Fruit fly (Drosophila melanogaster): ENCODE data around the gene CycH.

DNA sequence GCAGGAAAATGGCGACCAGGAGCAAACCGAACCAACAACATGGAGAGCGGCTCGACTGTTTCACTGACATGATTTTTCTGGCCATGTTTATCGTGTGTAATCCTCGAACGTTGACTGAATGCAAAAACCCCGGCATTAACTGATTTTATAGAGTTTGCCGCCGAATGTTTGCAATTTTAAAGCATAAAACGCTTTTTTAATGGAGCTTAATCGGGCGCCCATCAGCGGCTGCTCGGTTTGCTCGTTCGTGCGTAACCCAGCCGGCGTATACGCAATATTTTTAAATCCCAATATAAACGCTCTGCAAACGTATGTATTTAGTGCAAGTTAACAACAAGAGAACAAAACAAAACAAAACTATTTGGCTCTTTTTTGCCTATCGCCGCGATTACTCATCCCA is 20.5 kb downstream of the CycH start, which contains the start of gene CG14563:
- TF ChIP-seq stwl (tag; optimal IDR thresholded peaks at IDR 0.05) (no peak), CG4730 (GFP tag; IDR thresholded peaks at IDR 0.05) (no peak), CG14014 (GFP tag; IDR thresholded peaks at IDR 0.05) (no peak), fd102C (GFP tag; optimal IDR thresholded peaks at IDR 0.05) (no peak), CG7271 (tag; optimal IDR thresholded peaks at IDR 0.05) (no peak), slp2 (GFP tag; optimal IDR thresholded peaks at IDR 0.05) (no peak), CG4617 (GFP tag; optimal IDR thresholded peaks at IDR 0.05; ENCODE audit: borderline replicate concordance) (no peak), ftz-f1 (GFP tag; optimal IDR thresholded peaks at IDR 0.05) (no peak), CG4360 (GFP tag; IDR thresholded peaks at IDR 0.05) (no peak)

Measured in whole organism, embryonic.